Fruit fly (Drosophila melanogaster) whole organism, embryonic: ENCODE results near the gene NimC1.

ENCODE experiments used
- Awh ChIP-seq: fragments of 200-800 bp; sonication (Bioruptor generic); IDR thresholded peaks from 2 replicates; pipeline ENCODE4, ENCODE4 v1.3.6; 2022; ENCODE audit warnings: missing biosample characterization, missing genetic modification characterization
- CG10321 ChIP-seq: fragments of 200-800 bp; sonication (Bioruptor generic); IDR thresholded peaks from 2 replicates; pipeline ENCODE4 v1.3.6; 2022; ENCODE audit warnings: missing biosample characterization, missing genetic modification characterization
- CG12299 ChIP-seq: fragments of 200-800 bp; sonication (Bioruptor generic); optimal IDR thresholded peaks from 2 replicates; lab custom pipeline; 2018; ENCODE audit warnings: missing biosample characterization, mild to moderate bottlenecking, missing genetic modification characterization
- CG14710 ChIP-seq: fragments of 200-800 bp; sonication (Bioruptor generic); optimal IDR thresholded peaks from 3 replicates; lab custom pipeline; 2019; ENCODE audit warnings: missing biosample characterization, mild to moderate bottlenecking, missing genetic modification characterization, moderate library complexity
- CG15011 ChIP-seq: fragments of 200-800 bp; sonication (Bioruptor generic); optimal IDR thresholded peaks from 3 replicates; lab custom pipeline; 2018; ENCODE audit warnings: missing biosample characterization, mild to moderate bottlenecking, missing genetic modification characterization
- CG16863 ChIP-seq: fragments of 200-800 bp; sonication (Bioruptor generic); optimal IDR thresholded peaks from 3 replicates; lab custom pipeline; 2016; ENCODE audit warnings: missing biosample characterization, missing genetic modification characterization
- CG17361 ChIP-seq: fragments of 200-800 bp; sonication (Bioruptor generic); IDR thresholded peaks from 3 replicates; pipeline ENCODE4 v1.3.6; 2022; ENCODE audit warnings: missing biosample characterization, missing genetic modification characterization
- CG18262 ChIP-seq: fragments of 200-800 bp; optimal IDR thresholded peaks from 3 replicates; lab custom pipeline; 2019; ENCODE audit warnings: missing biosample characterization, mild to moderate bottlenecking, missing genetic modification characterization, moderate library complexity
- CG1832 ChIP-seq: fragments of 200-800 bp; sonication (Bioruptor generic); optimal IDR thresholded peaks from 2 replicates; lab custom pipeline; 2017; ENCODE audit warnings: missing biosample characterization, mild to moderate bottlenecking, missing genetic modification characterization, inconsistent platforms
- CG2678 ChIP-seq: fragments of 200-800 bp; sonication (Bioruptor generic); optimal IDR thresholded peaks from 3 replicates; lab custom pipeline; 2019; ENCODE audit warnings: missing biosample characterization, mild to moderate bottlenecking, missing genetic modification characterization, moderate library complexity
- CG2875 ChIP-seq: fragments of 200-800 bp; sonication (Bioruptor generic); optimal IDR thresholded peaks from 2 replicates; lab custom pipeline; 2017; ENCODE audit warnings: missing biosample characterization, mild to moderate bottlenecking, missing genetic modification characterization, missing genetic modification reagents
- CG31224 ChIP-seq: fragments of 200-800 bp; sonication (Bioruptor generic); IDR thresholded peaks from 2 replicates; pipeline ENCODE4 v1.3.6; 2022; ENCODE audit warnings: missing biosample characterization, missing genetic modification characterization
- CG32767 ChIP-seq: fragments of 200-800 bp; sonication (Bioruptor generic); IDR thresholded peaks from 2 replicates; pipeline ENCODE4 v1.3.6; 2022; ENCODE audit warnings: missing biosample characterization, missing genetic modification characterization
- CG6689 ChIP-seq: fragments of 200-800 bp; sonication (Bioruptor generic); IDR thresholded peaks from 2 replicates; pipeline ENCODE4 v1.3.6; 2022; ENCODE audit warnings: missing biosample characterization, missing genetic modification characterization
- CG7357 ChIP-seq: fragments of 200-800 bp; sonication (Bioruptor generic); IDR thresholded peaks from 3 replicates; pipeline ENCODE4 v1.3.6; 2022; ENCODE audit warnings: missing biosample characterization, missing genetic modification characterization
- CG8290 ChIP-seq, 3 experiments: fragments of 200-800 bp; sonication (Bioruptor generic); optimal IDR thresholded peaks; 2 replicates each; lab custom pipeline; 2016 to 2019; ENCODE audit warnings: missing biosample characterization in 3 of 3, missing genetic modification characterization in 3 of 3, mild to moderate bottlenecking in 2 of 3, moderate library complexity in 1 of 3
- CHES-1-like ChIP-seq: fragments of 200-800 bp; sonication (Bioruptor generic); optimal IDR thresholded peaks from 2 replicates; lab custom pipeline; 2016; ENCODE audit warnings: missing biosample characterization, missing genetic modification characterization
- Camta ChIP-seq: fragments of 200-800 bp; sonication (Bioruptor generic); optimal IDR thresholded peaks from 2 replicates; lab custom pipeline; 2016; ENCODE audit warnings: missing biosample characterization, missing genetic modification characterization
- Ets65A ChIP-seq: fragments of 200-800 bp; sonication (Bioruptor generic); peaks from one replicate; lab custom pipeline; 2016; ENCODE audit warnings: missing biosample characterization, missing genetic modification characterization
- HLH3B ChIP-seq: fragments of 200-800 bp; sonication (Bioruptor generic); IDR thresholded peaks from 2 replicates; pipeline ENCODE4 v1.3.6; 2022; ENCODE audit warnings: missing biosample characterization, missing genetic modification characterization
- MBD-R2 ChIP-seq: fragments of 200-800 bp; sonication (Bioruptor generic); IDR thresholded peaks from 2 replicates; pipeline ENCODE4 v1.3.6; 2022; ENCODE audit warnings: missing biosample characterization, missing genetic modification characterization
- MTF-1 ChIP-seq: fragments of 200-800 bp; sonication (Bioruptor generic); optimal IDR thresholded peaks from 2 replicates; lab custom pipeline; 2018; ENCODE audit warnings: missing biosample characterization, mild to moderate bottlenecking, missing genetic modification characterization, borderline replicate concordance
- NfI ChIP-seq: fragments of 200-800 bp; sonication (Bioruptor generic); optimal IDR thresholded peaks from 3 replicates; lab custom pipeline; 2018; ENCODE audit warnings: missing biosample characterization, mild to moderate bottlenecking, missing genetic modification characterization, moderate library complexity
- Oaz ChIP-seq: fragments of 200-800 bp; sonication (Bioruptor generic); IDR thresholded peaks from 2 replicates; pipeline ENCODE4 v1.3.6; 2022; ENCODE audit warnings: missing biosample characterization, missing genetic modification characterization
- Ptx1 ChIP-seq: fragments of 200-800 bp; sonication (Bioruptor generic); IDR thresholded peaks from 2 replicates; pipeline ENCODE4 v1.3.6; 2022; ENCODE audit warnings: missing biosample characterization, missing genetic modification characterization
- Six4 ChIP-seq: fragments of 200-800 bp; sonication (Bioruptor generic); optimal IDR thresholded peaks from 2 replicates; lab custom pipeline; 2016; ENCODE audit warnings: missing biosample characterization, missing genetic modification characterization
- Sry-β ChIP-seq: fragments of 200-800 bp; sonication (Bioruptor generic); optimal IDR thresholded peaks from 2 replicates; lab custom pipeline; 2018; ENCODE audit warnings: missing biosample characterization, mild to moderate bottlenecking, missing genetic modification characterization, moderate library complexity
- Stat92E ChIP-seq, 3 experiments: fragments of >200 bp in 2 of 3; fragments of 200-800 bp in 1 of 3; sonication (Bioruptor generic) in 1 of 3; optimal IDR thresholded peaks; 2 replicates each; lab custom pipeline; 2017 to 2019; ENCODE audit warnings: missing biosample characterization in 3 of 3, missing genetic modification characterization in 3 of 3, mild to moderate bottlenecking in 1 of 3, moderate library complexity in 1 of 3
- ac ChIP-seq: fragments of 200-800 bp; sonication (Bioruptor generic); optimal IDR thresholded peaks from 3 replicates; lab custom pipeline; 2017; ENCODE audit warnings: missing biosample characterization, mild to moderate bottlenecking, missing genetic modification characterization
- al ChIP-seq: fragments of 200-800 bp; sonication (Bioruptor generic); IDR thresholded peaks from 2 replicates; pipeline ENCODE4 v1.3.6; 2022; ENCODE audit warnings: missing biosample characterization, missing genetic modification characterization
- ara ChIP-seq: fragments of 200-800 bp; sonication (Bioruptor generic); IDR thresholded peaks from 2 replicates; pipeline ENCODE4 v1.3.6; 2022; ENCODE audit warnings: missing biosample characterization, missing genetic modification characterization
- ato ChIP-seq: fragments of 200-800 bp; sonication (Bioruptor generic); IDR thresholded peaks from 2 replicates; pipeline ENCODE4 v1.3.6; 2022; ENCODE audit warnings: missing biosample characterization, missing genetic modification characterization; ENCODE audit not compliant: partially characterized antibody
- az2 ChIP-seq: fragments of 200-800 bp; sonication (Bioruptor generic); optimal IDR thresholded peaks from 3 replicates; lab custom pipeline; 2016; ENCODE audit warnings: missing biosample characterization, missing genetic modification characterization
- btn ChIP-seq: fragments of 200-800 bp; sonication (Bioruptor generic); optimal IDR thresholded peaks from 2 replicates; lab custom pipeline; 2016; ENCODE audit warnings: missing biosample characterization, missing genetic modification characterization
- fd96Cb ChIP-seq: fragments of 200-800 bp; sonication (Bioruptor generic); optimal IDR thresholded peaks from 2 replicates; lab custom pipeline; 2018; ENCODE audit warnings: missing biosample characterization, mild to moderate bottlenecking, missing genetic modification characterization, moderate library complexity
- h ChIP-seq: fragments of >200 bp; optimal IDR thresholded peaks from 2 replicates; lab custom pipeline; 2017
- lmd ChIP-seq: fragments of 200-800 bp; sonication (Bioruptor generic); IDR thresholded peaks from 2 replicates; pipeline ENCODE4 v1.3.6; 2022; ENCODE audit warnings: missing biosample characterization, missing genetic modification characterization
- nau ChIP-seq: fragments of 200-800 bp; sonication (Bioruptor generic); optimal IDR thresholded peaks from 3 replicates; lab custom pipeline; 2017; ENCODE audit warnings: missing biosample characterization, mild to moderate bottlenecking, missing genetic modification characterization, missing genetic modification reagents
- nmo ChIP-seq: fragments of 200-800 bp; sonication (Bioruptor generic); optimal IDR thresholded peaks from 2 replicates; lab custom pipeline; 2018; ENCODE audit warnings: missing biosample characterization, mild to moderate bottlenecking, missing genetic modification characterization, moderate library complexity
- pan ChIP-seq, 4 experiments: fragments of >200 bp in 3 of 4; fragments of 200-800 bp in 1 of 4; sonication (Bioruptor generic) in 1 of 4; optimal IDR thresholded peaks in 3 of 4; IDR thresholded peaks in 1 of 4; 2 replicates each; pipeline versions ENCODE4 v1.3.6 to Lab custom; 2017 to 2022; ENCODE audit warnings: missing biosample characterization in 2 of 4, missing genetic modification characterization in 2 of 4, mixed read lengths in 1 of 4
- phol ChIP-seq: fragments of 200-800 bp; sonication (Bioruptor generic); optimal IDR thresholded peaks from 3 replicates; lab custom pipeline; 2018; ENCODE audit warnings: missing biosample characterization, mild to moderate bottlenecking, missing genetic modification characterization, moderate library complexity
- ranshi ChIP-seq: fragments of 200-800 bp; sonication (Bioruptor generic); IDR thresholded peaks from 2 replicates; pipeline ENCODE4 v1.3.6; 2022; ENCODE audit warnings: missing biosample characterization, missing genetic modification characterization
- row ChIP-seq: fragments of 200-800 bp; sonication (Bioruptor generic); IDR thresholded peaks from 3 replicates; pipeline ENCODE4 v1.3.6; 2022; ENCODE audit warnings: missing biosample characterization, missing genetic modification characterization
- scrt ChIP-seq: fragments of 200-800 bp; sonication (Bioruptor generic); optimal IDR thresholded peaks from 2 replicates; lab custom pipeline; 2018; ENCODE audit warnings: missing biosample characterization, mild to moderate bottlenecking, missing genetic modification characterization, moderate library complexity
- sens ChIP-seq: fragments of 200-800 bp; sonication (Bioruptor generic); peaks from one replicate; lab custom pipeline; 2016; ENCODE audit warnings: missing biosample characterization, missing genetic modification characterization
- sisA ChIP-seq: fragments of 200-800 bp; sonication (Bioruptor generic); IDR thresholded peaks from 2 replicates; pipeline ENCODE4 v1.3.6; 2022; ENCODE audit warnings: missing biosample characterization, missing genetic modification characterization
- tgo ChIP-seq: fragments of 200-800 bp; sonication (Bioruptor generic); IDR thresholded peaks from 3 replicates; pipeline ENCODE4 v1.3.6; 2022; ENCODE audit warnings: missing biosample characterization, missing genetic modification characterization
- trh ChIP-seq: fragments of 200-800 bp; sonication (Bioruptor generic); optimal IDR thresholded peaks from 2 replicates; lab custom pipeline; 2016; ENCODE audit warnings: missing biosample characterization, missing genetic modification characterization
- tx ChIP-seq: fragments of 200-800 bp; sonication (Bioruptor generic); optimal IDR thresholded peaks from 2 replicates; lab custom pipeline; 2016; ENCODE audit warnings: missing biosample characterization, missing genetic modification characterization
- unpg ChIP-seq: fragments of 200-800 bp; sonication (Bioruptor generic); optimal IDR thresholded peaks from 3 replicates; lab custom pipeline; 2018; ENCODE audit warnings: missing biosample characterization, mild to moderate bottlenecking, missing genetic modification characterization, moderate library complexity
- zfh1 ChIP-seq: fragments of 200-800 bp; sonication (Bioruptor generic); IDR thresholded peaks from 3 replicates; pipeline ENCODE4 v1.3.6; 2022; ENCODE audit warnings: missing biosample characterization, missing genetic modification characterization

Gene NimC1

DNA sequence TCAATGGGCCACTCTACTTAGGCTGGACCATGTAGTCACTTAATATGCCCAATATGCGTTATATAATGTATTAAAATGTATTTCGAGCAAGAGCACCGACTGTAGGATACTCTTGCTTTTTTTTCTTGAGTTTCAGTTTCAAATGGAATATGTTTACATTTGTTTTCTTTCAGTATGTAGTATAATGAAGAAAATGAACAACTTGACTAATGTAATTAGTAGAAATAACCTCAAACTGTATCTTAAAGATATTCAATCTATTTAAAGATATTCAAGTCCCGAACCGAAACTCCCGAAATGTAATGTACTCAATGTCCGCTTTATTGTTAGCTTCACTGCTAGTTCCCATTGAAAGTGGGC lies 48.2 kb upstream of the NimC1 start (continued):
- TF ChIP-seq CG17361 (peak; percentile 48; the same call in 1 of the 3 replicates), ac (GFP tag; lab: Kevin White, UChicago) (no peak), lmd (peak; percentile 40), ranshi (GFP tag; lab: Robert Waterston, UW) (peak; percentile 20; the same call in 1 of the 2 replicates), NfI (GFP tag; lab: Kevin White, UChicago) (peak; percentile 30), CG15011 (GFP tag; lab: Kevin White, UChicago) (no peak), pan (optimal IDR thresholded peaks at IDR 0.05; lab: Kevin White, UChicago) (no peak), pan (GFP tag; optimal IDR thresholded peaks at IDR 0.05 in 1 of 2, IDR thresholded peaks at IDR 0.05 in 1 of 2) (peak in 1 of 2 experiments; percentile 22), tgo (GFP tag; lab: Robert Waterston, UW) (peak; percentile 27), fd96Cb (tag; lab: Kevin White, UChicago) (peak; percentile 58), ara (GFP tag; lab: Robert Waterston, UW) (peak; percentile 26; the same call in 1 of the 2 replicates), CG6689 (GFP tag; lab: Robert Waterston, UW) (peak; percentile 20; the same call in 1 of the 2 replicates), HLH3B (no peak; the same call in 1 of the 2 replicates), btn (GFP tag; lab: Kevin White, UChicago) (no peak), sisA (peak; percentile 50), nau (no peak), CG14710 (tag; lab: Kevin White, UChicago) (peak; percentile 1), al (GFP tag; lab: Robert Waterston, UW) (0 out of 2 replicates have a peak, but pooled peaks have one; percentile 4), h (lab: Kevin White, UChicago) (no peak), CG18262 (tag; lab: Kevin White, UChicago) (peak; percentile 57), CG16863 (no peak), CG2875 (GFP tag; lab: Kevin White, UChicago) (no peak), CG8290 (GFP tag; optimal IDR thresholded peaks at IDR 0.05; lab: Kevin White, UChicago) (no peak), CG8290 (tag; optimal IDR thresholded peaks at IDR 0.05; lab: Kevin White, UChicago) (no peak), CG10321 (GFP tag; lab: Robert Waterston, UW) (no peak), ato (GFP tag; lab: Robert Waterston, UW) (no peak), CG32767 (GFP tag; lab: Robert Waterston, UW) (no peak), CG12299 (tag; lab: Kevin White, UChicago) (no peak), tx (peak; percentile 29), trh (GFP tag; lab: Kevin White, UChicago) (no peak), az2 (GFP tag; lab: Kevin White, UChicago) (peak; percentile 22), Awh (GFP tag; lab: Robert Waterston, UW) (0 out of 2 replicates have a peak, but pooled peaks have one; percentile 5), zfh1 (GFP tag; lab: Robert Waterston, UW) (no peak), Ets65A (peak; percentile 77), MTF-1 (GFP tag; lab: Kevin White, UChicago) (no peak), CG31224 (GFP tag; lab: Robert Waterston, UW) (no peak), Oaz (GFP tag; lab: Robert Waterston, UW) (no peak), nmo (peak; percentile 63), Stat92E (GFP tag; optimal IDR thresholded peaks at IDR 0.05; lab: Kevin White, UChicago) (no peak), CHES-1-like (GFP tag; lab: Kevin White, UChicago) (no peak), row (peak; percentile 84), Sry-β (no peak), Six4 (GFP tag; lab: Kevin White, UChicago) (no peak), Camta (GFP tag; lab: Kevin White, UChicago) (no peak), MBD-R2 (GFP tag; lab: Robert Waterston, UW) (no peak), phol (tag; lab: Kevin White, UChicago) (peak; percentile 76), Ptx1 (GFP tag; lab: Robert Waterston, UW) (peak; percentile 56), sens (GFP tag; lab: Kevin White, UChicago) (peak; percentile 72), CG2678 (tag; lab: Kevin White, UChicago) (peak; percentile 51), unpg (peak; percentile 52), CG7357 (GFP tag; lab: Robert Waterston, UW) (0 out of 3 replicates have a peak, but pooled peaks have one; percentile 12), scrt (GFP tag; lab: Kevin White, UChicago) (no peak), CG1832 (no peak)
